Fruit fly (Drosophila melanogaster) whole organism, embryonic: ENCODE measurements around the gene Mcm5.

Source experiments
- Antp ChIP-seq: fragments of 200-800 bp; sonication (Bioruptor generic); optimal IDR thresholded peaks from 3 replicates; lab custom pipeline; 2016; ENCODE audit warnings: missing biosample characterization, missing genetic modification characterization
- Atf3 ChIP-seq: fragments of 200-800 bp; sonication (Bioruptor generic); optimal IDR thresholded peaks from 3 replicates; lab custom pipeline; 2016; ENCODE audit warnings: missing biosample characterization, missing genetic modification characterization
- Bdp1 ChIP-seq: fragments of 200-800 bp; sonication (Bioruptor generic); optimal IDR thresholded peaks from 3 replicates; lab custom pipeline; 2016; ENCODE audit warnings: missing biosample characterization, missing genetic modification characterization
- CG11695 ChIP-seq: fragments of 200-800 bp; sonication (Bioruptor generic); IDR thresholded peaks from 3 replicates; pipeline ENCODE4 v1.3.6; 2022; ENCODE audit warnings: missing biosample characterization, missing genetic modification characterization
- CG12769 ChIP-seq: fragments of 200-800 bp; sonication (Bioruptor generic); optimal IDR thresholded peaks from 2 replicates; lab custom pipeline; 2019; ENCODE audit warnings: missing biosample characterization, mild to moderate bottlenecking, missing genetic modification characterization, moderate library complexity
- CG13296 ChIP-seq: fragments of 200-800 bp; sonication (Bioruptor generic); optimal IDR thresholded peaks from 3 replicates; lab custom pipeline; 2018; ENCODE audit warnings: missing biosample characterization, mild to moderate bottlenecking, missing genetic modification characterization
- CG14050 ChIP-seq: fragments of 200-800 bp; sonication (Bioruptor generic); IDR thresholded peaks from 3 replicates; pipeline ENCODE4 v1.3.6; 2022; ENCODE audit warnings: missing biosample characterization, missing genetic modification characterization
- CG15514 ChIP-seq: fragments of 200-800 bp; sonication (Bioruptor generic); optimal IDR thresholded peaks from 3 replicates; lab custom pipeline; 2017; ENCODE audit warnings: missing biosample characterization, missing genetic modification characterization, mild to moderate bottlenecking, moderate library complexity, missing genetic modification reagents
- CG15601 ChIP-seq: fragments of 200-800 bp; sonication (Bioruptor generic); optimal IDR thresholded peaks from 3 replicates; lab custom pipeline; 2019; ENCODE audit warnings: missing biosample characterization, mild to moderate bottlenecking, missing genetic modification characterization, moderate library complexity
- CG1647 ChIP-seq: fragments of 200-800 bp; sonication (Bioruptor generic); optimal IDR thresholded peaks from 3 replicates; lab custom pipeline; 2016; ENCODE audit warnings: missing biosample characterization, missing genetic modification characterization
- CG17385 ChIP-seq: fragments of 200-800 bp; sonication (Bioruptor generic); optimal IDR thresholded peaks from 3 replicates; lab custom pipeline; 2018; ENCODE audit warnings: missing biosample characterization, mild to moderate bottlenecking, missing genetic modification characterization
- CG18262 ChIP-seq: fragments of 200-800 bp; optimal IDR thresholded peaks from 3 replicates; lab custom pipeline; 2019; ENCODE audit warnings: missing biosample characterization, mild to moderate bottlenecking, missing genetic modification characterization, moderate library complexity
- CG18476 ChIP-seq: fragments of 200-800 bp; sonication (Bioruptor generic); optimal IDR thresholded peaks from 2 replicates; lab custom pipeline; 2016; ENCODE audit warnings: missing biosample characterization, mild to moderate bottlenecking, missing genetic modification characterization
- CG18619 ChIP-seq: fragments of 200-800 bp; sonication (Bioruptor generic); optimal IDR thresholded peaks from 3 replicates; lab custom pipeline; 2017; ENCODE audit warnings: missing biosample characterization, mild to moderate bottlenecking, missing genetic modification characterization
- CG2116 ChIP-seq: fragments of 200-800 bp; sonication (Bioruptor generic); optimal IDR thresholded peaks from 3 replicates; lab custom pipeline; 2018; ENCODE audit warnings: missing biosample characterization, mild to moderate bottlenecking, missing genetic modification characterization
- CG32772 ChIP-seq: fragments of 200-800 bp; sonication (Bioruptor generic); IDR thresholded peaks from 2 replicates; pipeline ENCODE4 v1.3.6; 2022; ENCODE audit warnings: missing biosample characterization, missing genetic modification characterization
- CG34422 ChIP-seq: fragments of 200-800 bp; sonication (Bioruptor generic); IDR thresholded peaks from 3 replicates; pipeline ENCODE4 v1.3.6; 2022; ENCODE audit warnings: missing biosample characterization, missing genetic modification characterization
- CG7372 ChIP-seq: fragments of 200-800 bp; sonication (Bioruptor generic); IDR thresholded peaks from 2 replicates; pipeline ENCODE4 v1.3.6; 2022; ENCODE audit warnings: missing biosample characterization, missing genetic modification characterization
- CG8281 ChIP-seq: fragments of 200-800 bp; sonication (Bioruptor generic); optimal IDR thresholded peaks from 2 replicates; lab custom pipeline; 2018; ENCODE audit warnings: missing biosample characterization, mild to moderate bottlenecking, missing genetic modification characterization, moderate library complexity
- Dek ChIP-seq: fragments of 200-800 bp; sonication (Bioruptor generic); optimal IDR thresholded peaks from 3 replicates; lab custom pipeline; 2019; ENCODE audit warnings: missing biosample characterization, mild to moderate bottlenecking, missing genetic modification characterization, moderate library complexity
- Dip2 ChIP-seq: fragments of 200-800 bp; sonication (Bioruptor generic); IDR thresholded peaks from 2 replicates; pipeline ENCODE4 v1.3.6; 2022; ENCODE audit warnings: missing biosample characterization, missing genetic modification characterization
- Dll ChIP-seq: fragments of 200-800 bp; sonication (Bioruptor generic); IDR thresholded peaks from 4 replicates; pipeline ENCODE4 v1.3.6; 2022; ENCODE audit warnings: missing biosample characterization, missing genetic modification characterization; ENCODE audit not compliant: partially characterized antibody
- Eip74EF ChIP-seq, 2 experiments: fragments of 200-800 bp in 1 of 2; fragments of >200 bp in 1 of 2; sonication (Bioruptor generic) in 1 of 2; optimal IDR thresholded peaks; 2 replicates each; lab custom pipeline; 2017 to 2019; ENCODE audit warnings: missing biosample characterization in 2 of 2, missing genetic modification characterization in 2 of 2, mild to moderate bottlenecking in 1 of 2, moderate library complexity in 1 of 2
- Ets97D ChIP-seq: fragments of 200-800 bp; sonication (Bioruptor generic); optimal IDR thresholded peaks from 3 replicates; lab custom pipeline; 2016; ENCODE audit warnings: missing biosample characterization, missing genetic modification characterization
- Hr78 ChIP-seq, 2 experiments: fragments of 200-800 bp in 1 of 2; fragments of >200 bp in 1 of 2; sonication (Bioruptor generic) in 1 of 2; optimal IDR thresholded peaks; 2 replicates each; lab custom pipeline; 2017 to 2019; ENCODE audit warnings: missing biosample characterization in 2 of 2, missing genetic modification characterization in 2 of 2, mild to moderate bottlenecking in 1 of 2, moderate library complexity in 1 of 2
- MESR4 ChIP-seq: fragments of 200-800 bp; sonication (Bioruptor generic); optimal IDR thresholded peaks from 2 replicates; lab custom pipeline; 2018; ENCODE audit warnings: missing biosample characterization, mild to moderate bottlenecking, missing genetic modification characterization, moderate library complexity
- NC2α ChIP-seq: fragments of 200-800 bp; sonication (Bioruptor generic); optimal IDR thresholded peaks from 2 replicates; lab custom pipeline; 2016; ENCODE audit warnings: missing biosample characterization, missing genetic modification characterization
- Nf-YB ChIP-seq: fragments of 200-800 bp; sonication (Bioruptor generic); optimal IDR thresholded peaks from 3 replicates; lab custom pipeline; 2019; ENCODE audit warnings: missing biosample characterization, mild to moderate bottlenecking, missing genetic modification characterization, moderate library complexity
- NfI ChIP-seq: fragments of 200-800 bp; sonication (Bioruptor generic); optimal IDR thresholded peaks from 3 replicates; lab custom pipeline; 2018; ENCODE audit warnings: missing biosample characterization, mild to moderate bottlenecking, missing genetic modification characterization, moderate library complexity
- Six4 ChIP-seq: fragments of 200-800 bp; sonication (Bioruptor generic); optimal IDR thresholded peaks from 2 replicates; lab custom pipeline; 2016; ENCODE audit warnings: missing biosample characterization, missing genetic modification characterization
- Vsx1 ChIP-seq: fragments of 200-800 bp; sonication (Bioruptor generic); optimal IDR thresholded peaks from 2 replicates; lab custom pipeline; 2017; ENCODE audit warnings: missing biosample characterization, mild to moderate bottlenecking, missing genetic modification characterization, missing genetic modification reagents
- bowl ChIP-seq: fragments of 200-800 bp; sonication (Bioruptor generic); IDR thresholded peaks from 2 replicates; pipeline ENCODE4 v1.3.6; 2022; ENCODE audit warnings: missing biosample characterization, missing genetic modification characterization
- bsh ChIP-seq, 2 experiments: fragments of 200-800 bp; sonication (Bioruptor generic); optimal IDR thresholded peaks; 2 replicates each; lab custom pipeline; 2017 to 2018; ENCODE audit warnings: mild to moderate bottlenecking in 2 of 2, missing biosample characterization in 2 of 2, missing genetic modification characterization in 2 of 2, moderate library complexity in 1 of 2
- crp ChIP-seq, 2 experiments: fragments of 200-800 bp; sonication (Bioruptor generic); optimal IDR thresholded peaks; 2 replicates in 1 of 2; 3 replicates in 1 of 2; lab custom pipeline; 2017; ENCODE audit warnings: missing biosample characterization in 2 of 2, missing genetic modification characterization in 2 of 2, mild to moderate bottlenecking in 1 of 2, moderate library complexity in 1 of 2
- da ChIP-seq: fragments of 200-800 bp; sonication (Bioruptor generic); optimal IDR thresholded peaks from 2 replicates; lab custom pipeline; 2016; ENCODE audit warnings: missing biosample characterization, missing genetic modification characterization
- dati ChIP-seq: fragments of 200-800 bp; sonication (Bioruptor generic); IDR thresholded peaks from 2 replicates; pipeline ENCODE4 v1.3.6; 2022; ENCODE audit warnings: missing biosample characterization, missing genetic modification characterization
- ftz-f1 ChIP-seq: fragments of 200-800 bp; sonication (Bioruptor generic); optimal IDR thresholded peaks from 2 replicates; lab custom pipeline; 2016; ENCODE audit warnings: missing biosample characterization, missing genetic modification characterization
- gro ChIP-seq: fragments of 200-800 bp; sonication (Bioruptor generic); optimal IDR thresholded peaks from 2 replicates; lab custom pipeline; 2016; ENCODE audit warnings: missing biosample characterization, missing genetic modification characterization
- ham ChIP-seq: fragments of 200-800 bp; sonication (Bioruptor generic); IDR thresholded peaks from 2 replicates; pipeline ENCODE4 v1.3.6; 2022; ENCODE audit warnings: missing biosample characterization, missing genetic modification characterization
- jigr1 ChIP-seq: fragments of 200-800 bp; sonication (Bioruptor generic); IDR thresholded peaks from 3 replicates; pipeline ENCODE4 v1.3.6; 2022; ENCODE audit warnings: missing biosample characterization, missing genetic modification characterization
- lmd ChIP-seq: fragments of 200-800 bp; sonication (Bioruptor generic); IDR thresholded peaks from 2 replicates; pipeline ENCODE4 v1.3.6; 2022; ENCODE audit warnings: missing biosample characterization, missing genetic modification characterization
- nmo ChIP-seq: fragments of 200-800 bp; sonication (Bioruptor generic); optimal IDR thresholded peaks from 2 replicates; lab custom pipeline; 2018; ENCODE audit warnings: missing biosample characterization, mild to moderate bottlenecking, missing genetic modification characterization, moderate library complexity
- onecut ChIP-seq: fragments of 200-800 bp; sonication (Bioruptor generic); IDR thresholded peaks from 2 replicates; pipeline ENCODE4 v1.3.6; 2022; ENCODE audit warnings: missing biosample characterization, missing genetic modification characterization
- pita ChIP-seq: fragments of 200-800 bp; sonication (Bioruptor generic); optimal IDR thresholded peaks from 2 replicates; lab custom pipeline; 2017; ENCODE audit warnings: missing biosample characterization, mild to moderate bottlenecking, missing genetic modification characterization
- rib ChIP-seq: fragments of 200-800 bp; sonication (Bioruptor generic); IDR thresholded peaks from 2 replicates; pipeline ENCODE4 v1.3.6; 2022; ENCODE audit warnings: missing biosample characterization, missing genetic modification characterization
- salm ChIP-seq: fragments of 200-800 bp; sonication (Bioruptor generic); optimal IDR thresholded peaks from 2 replicates; lab custom pipeline; 2018; ENCODE audit warnings: missing biosample characterization, mild to moderate bottlenecking, missing genetic modification characterization
- schlank ChIP-seq: fragments of 200-800 bp; sonication (Bioruptor generic); optimal IDR thresholded peaks from 2 replicates; lab custom pipeline; 2018; ENCODE audit warnings: missing biosample characterization, mild to moderate bottlenecking, missing genetic modification characterization
- slou ChIP-seq: fragments of 200-800 bp; sonication (Bioruptor generic); optimal IDR thresholded peaks from 3 replicates; lab custom pipeline; 2016; ENCODE audit warnings: missing biosample characterization, missing genetic modification characterization
- ttk ChIP-seq: fragments of 200-800 bp; sonication (Bioruptor generic); IDR thresholded peaks from 2 replicates; pipeline ENCODE4 v2.1.2; 2022; ENCODE audit warnings: missing biosample characterization, missing genetic modification characterization
- z ChIP-seq: fragments of 200-800 bp; sonication (Bioruptor generic); IDR thresholded peaks from 3 replicates; pipeline ENCODE4 v1.3.6; 2022; ENCODE audit warnings: missing biosample characterization, missing genetic modification characterization

Mcm5 gene

dm6 chr3R:10784058-10784499, 4.2 kb upstream of the Mcm5 start, which contains the start of the genes mRpL37 and Rbp1 (continued):
- TF ChIP-seq CG15601 (tag; lab: Kevin White, UChicago) (peak; percentile 78), CG18619 (GFP tag; lab: Kevin White, UChicago) (peak; percentile 52), Ets97D (GFP tag; lab: Kevin White, UChicago) (peak; percentile 54), Bdp1 (peak; percentile 39), CG34422 (GFP tag; lab: Robert Waterston, UW) (peak; percentile 47; the same call in 2 of the 3 replicates), Dll (GFP tag; lab: Robert Waterston, UW) (peak; percentile 97), onecut (GFP tag; lab: Robert Waterston, UW) (peak; percentile 59; the same call in 1 of the 2 replicates), CG17385 (peak; percentile 66), Antp (GFP tag; lab: Kevin White, UChicago) (peak; percentile 61), bsh (GFP tag; optimal IDR thresholded peaks at IDR 0.05; lab: Kevin White, UChicago) (peak in 1 of 2 experiments; percentile 68), nmo (GFP tag; lab: Kevin White, UChicago) (peak; percentile 92), CG13296 (GFP tag; lab: Kevin White, UChicago) (peak; percentile 47), bowl (GFP tag; lab: Robert Waterston, UW) (no peak), salm (tag; lab: Kevin White, UChicago) (peak; percentile 23), lmd (GFP tag; lab: Robert Waterston, UW) (peak; percentile 70), ham (GFP tag; lab: Robert Waterston, UW) (no peak), rib (no peak), crp (GFP tag; optimal IDR thresholded peaks at IDR 0.05; lab: Kevin White, UChicago) (peak in 1 of 2 experiments; percentile 40), Six4 (GFP tag; lab: Kevin White, UChicago) (peak; percentile 31), Eip74EF (GFP tag; optimal IDR thresholded peaks at IDR 0.05; lab: Kevin White, UChicago) (no peak), da (GFP tag; lab: Kevin White, UChicago) (no peak), ttk (peak; percentile 63), Atf3 (GFP tag; lab: Kevin White, UChicago) (no peak), CG18262 (tag; lab: Kevin White, UChicago) (peak; percentile 81), ftz-f1 (GFP tag; lab: Kevin White, UChicago) (no peak), CG32772 (GFP tag; lab: Robert Waterston, UW) (peak; percentile 64; the same call in 1 of the 2 replicates), CG1647 (GFP tag; lab: Kevin White, UChicago) (peak; percentile 33), Dip2 (no peak), Hr78 (GFP tag; optimal IDR thresholded peaks at IDR 0.05; lab: Kevin White, UChicago) (no peak), CG15514 (GFP tag; lab: Kevin White, UChicago) (peak; percentile 53), CG14050 (peak; percentile 34; the same call in 1 of the 3 replicates), NC2α (GFP tag; lab: Kevin White, UChicago) (no peak), schlank (peak; percentile 17), CG8281 (tag; lab: Kevin White, UChicago) (no peak), slou (GFP tag; lab: Kevin White, UChicago) (peak; percentile 80), gro (no peak), Vsx1 (GFP tag; lab: Kevin White, UChicago) (no peak), MESR4 (no peak), pita (no peak), CG7372 (GFP tag; lab: Robert Waterston, UW) (peak; percentile 54; the same call in 1 of the 2 replicates), dati (GFP tag; lab: Robert Waterston, UW) (no peak), CG12769 (no peak), CG2116 (GFP tag; lab: Kevin White, UChicago) (peak; percentile 63), z (no peak), NfI (GFP tag; lab: Kevin White, UChicago) (peak; percentile 71), Nf-YB (GFP tag; lab: Kevin White, UChicago) (no peak), CG18476 (GFP tag; lab: Kevin White, UChicago) (peak; percentile 63), CG11695 (GFP tag; lab: Robert Waterston, UW) (peak; percentile 30; the same call in 1 of the 3 replicates), Dek (tag; lab: Kevin White, UChicago) (no peak), jigr1 (peak; percentile 66; the same call in 2 of the 3 replicates)
